Worm (Caenorhabditis elegans): ENCODE results near the gene inx-2.

Gene inx-2

ce11 chrX:11299642-11300307 is 3.2 kb upstream of the inx-2 start, which contains the start of the genes snrp-40.1 and F08G12.3 (continued):
- TF ChIP-seq madf-10 (tag; optimal IDR thresholded peaks at IDR 0.05) (peak; percentile 31), bed-2 (GFP tag; IDR thresholded peaks at IDR 0.05) (no peak), nhr-80 (tag; optimal IDR thresholded peaks at IDR 0.05) (peak; percentile 98)

ce11 chrX:11290528-11290927 is 6.0 kb downstream of the inx-2 start:
- TF ChIP-seq nhr-90 (tag; optimal IDR thresholded peaks at IDR 0.05) (no peak), unc-62 (GFP tag; optimal IDR thresholded peaks at IDR 0.05) (no peak), hrde-1 (tag; optimal IDR thresholded peaks at IDR 0.05; ENCODE audit: borderline replicate concordance) (no peak), D2030.7 (GFP tag; IDR thresholded peaks at IDR 0.05) (no peak), cebp-1 (GFP tag; IDR thresholded peaks at IDR 0.05) (no peak), cebp-1 (tag; optimal IDR thresholded peaks at IDR 0.05) (no peak), lsl-1 (GFP tag; optimal IDR thresholded peaks at IDR 0.05) (no peak), athp-1 (tag; optimal IDR thresholded peaks at IDR 0.05) (no peak), C17E4.6 (GFP tag; IDR thresholded peaks at IDR 0.05) (no peak), tbx-9 (tag; optimal IDR thresholded peaks at IDR 0.05; ENCODE audit: borderline replicate concordance) (no peak), efl-1 (GFP tag; optimal IDR thresholded peaks at IDR 0.05) (no peak), pha-4 (tag; optimal IDR thresholded peaks at IDR 0.05) (no peak), him-1 (tag; optimal IDR thresholded peaks at IDR 0.05) (no peak), egrh-3 (GFP tag; IDR thresholded peaks at IDR 0.05) (no peak), tlf-1 (GFP tag; optimal IDR thresholded peaks at IDR 0.05) (no peak), madf-6 (GFP tag; IDR thresholded peaks at IDR 0.05) (no peak), Y53G8AR.9 (GFP tag; conservative IDR thresholded peaks at IDR 0.05) (no peak), F33H1.4 (GFP tag; IDR thresholded peaks at IDR 0.05) (no peak)

DNA sequence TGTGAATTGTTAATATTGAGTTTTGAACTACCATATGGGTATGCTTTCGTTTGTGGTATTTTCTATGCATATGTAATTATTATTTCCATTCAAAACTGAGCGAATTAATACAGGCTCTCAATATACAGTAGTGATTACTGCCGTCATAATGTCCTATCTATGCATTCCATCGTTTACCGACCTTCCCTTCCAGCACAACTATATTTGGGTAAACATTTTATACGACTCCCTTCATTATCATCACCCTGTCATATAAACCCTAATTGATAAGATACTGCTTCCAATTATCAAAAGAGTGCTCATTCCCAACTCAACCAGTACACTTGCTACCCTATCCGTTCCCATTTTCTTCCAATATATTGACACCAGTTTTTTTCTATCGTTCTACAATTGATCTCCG is 6.6 kb downstream of the inx-2 start:
- TF ChIP-seq K12H6.12 (tag; optimal IDR thresholded peaks at IDR 0.05) (no peak), madf-8 (GFP tag; conservative IDR thresholded peaks at IDR 0.05) (no peak), dpff-1 (tag; optimal IDR thresholded peaks at IDR 0.05) (no peak), die-1 (tag; optimal IDR thresholded peaks at IDR 0.05) (no peak), aptf-2 (GFP tag; conservative IDR thresholded peaks at IDR 0.05) (no peak), dox-1 (GFP tag; IDR thresholded peaks at IDR 0.05) (no peak), ztf-28 (GFP tag; IDR thresholded peaks at IDR 0.05) (no peak), hmg-1.2 (GFP tag; IDR thresholded peaks at IDR 0.05) (no peak), ccch-3 (GFP tag; optimal IDR thresholded peaks at IDR 0.05) (no peak), repo-1 (tag; optimal IDR thresholded peaks at IDR 0.05) (no peak), aptf-3 (GFP tag; IDR thresholded peaks at IDR 0.05) (no peak), Y56A3A.18 (GFP tag; IDR thresholded peaks at IDR 0.05) (no peak), F10E7.11 (tag; optimal IDR thresholded peaks at IDR 0.05) (no peak), ceh-79 (tag; optimal IDR thresholded peaks at IDR 0.05) (no peak), him-1 (tag; optimal IDR thresholded peaks at IDR 0.05) (no peak), unc-62 (GFP tag; optimal IDR thresholded peaks at IDR 0.05) (no peak), ZK185.1 (tag; optimal IDR thresholded peaks at IDR 0.05; ENCODE audit: poor library complexity, severe bottlenecking) (no peak), nfyb-1 (GFP tag; IDR thresholded peaks at IDR 0.05) (no peak), F57C9.4 (tag; optimal IDR thresholded peaks at IDR 0.05) (no peak)

All from whole organism, young adult.